Fruit fly (Drosophila melanogaster): ENCODE measurements around the gene CG7194.
A peak's percentile ranks its signal among the peaks of the same experiment; 100 is the strongest.

CG7194 gene

dm6 chr3L:8346100-8346980 is 42.5 kb upstream of the CG7194 start, which contains the start of the genes CG7182 and GAPcenA (continued):
- TF ChIP-seq CG6813 (GFP tag; optimal IDR thresholded peaks at IDR 0.05) = peak; percentile 13
- TF ChIP-seq tin (GFP tag; optimal IDR thresholded peaks at IDR 0.05) = peak; percentile 67
- TF ChIP-seq CG6854 (GFP tag; optimal IDR thresholded peaks at IDR 0.05) = no peak
- TF ChIP-seq CG12769 (tag; optimal IDR thresholded peaks at IDR 0.05) = no peak
- TF ChIP-seq pho (GFP tag; optimal IDR thresholded peaks at IDR 0.05) = peak; percentile 39
- peak; percentile 69 for TF ChIP-seq CG17359 (tag; optimal IDR thresholded peaks at IDR 0.05)
- peak; percentile 77 for TF ChIP-seq CG12104 (GFP tag; optimal IDR thresholded peaks at IDR 0.05)
- no peak for TF ChIP-seq CG16779 (GFP tag; IDR thresholded peaks at IDR 0.05)
- peak; percentile 25 for TF ChIP-seq vfl (GFP tag; optimal IDR thresholded peaks at IDR 0.05)
- peak; percentile 76 for TF ChIP-seq YL-1 (GFP tag; optimal IDR thresholded peaks at IDR 0.05)
- no peak for TF ChIP-seq sim (GFP tag; IDR thresholded peaks at IDR 0.05)
- TF ChIP-seq gsb-n (tag; optimal IDR thresholded peaks at IDR 0.05) = peak; percentile 66
- TF ChIP-seq D (optimal IDR thresholded peaks at IDR 0.05) = no peak
- peak; percentile 53 for TF ChIP-seq D (GFP tag; optimal IDR thresholded peaks at IDR 0.05)
- TF ChIP-seq Dref (GFP tag; IDR thresholded peaks at IDR 0.05) = peak; percentile 67
- no peak for TF ChIP-seq Lim3 (GFP tag; IDR thresholded peaks at IDR 0.05)
- no peak for TF ChIP-seq gfzf (GFP tag; optimal IDR thresholded peaks at IDR 0.05)
- TF ChIP-seq CG8944 (GFP tag; optimal IDR thresholded peaks at IDR 0.05) = no peak
- TF ChIP-seq nom (GFP tag; optimal IDR thresholded peaks at IDR 0.05) = peak; percentile 18
- TF ChIP-seq pros (GFP tag; optimal IDR thresholded peaks at IDR 0.05) = no peak
- TF ChIP-seq disco-r (GFP tag; optimal IDR thresholded peaks at IDR 0.05) = no peak
- TF ChIP-seq Eip74EF (GFP tag; optimal IDR thresholded peaks at IDR 0.05) = peak in 1 of 2 experiments; percentile 38
- TF ChIP-seq CG30403 (GFP tag; optimal IDR thresholded peaks at IDR 0.05) = peak; percentile 80
- TF ChIP-seq CG18476 (GFP tag; optimal IDR thresholded peaks at IDR 0.05) = peak; percentile 56
- peak; percentile 76 for TF ChIP-seq CG15269 (tag; optimal IDR thresholded peaks at IDR 0.05)
- TF ChIP-seq lola (GFP tag; optimal IDR thresholded peaks at IDR 0.05) = peak in 1 of 3 experiments; percentile 77
- TF ChIP-seq CG3281 (GFP tag; optimal IDR thresholded peaks at IDR 0.05) = peak; percentile 67
- TF ChIP-seq E2f2 (GFP tag; IDR thresholded peaks at IDR 0.05) = peak; percentile 59
- TF ChIP-seq cg (GFP tag; optimal IDR thresholded peaks at IDR 0.05) = peak; percentile 31
- peak; percentile 61; the same call in 1 of the 2 replicates for TF ChIP-seq nerfin-2 (GFP tag; IDR thresholded peaks at IDR 0.05; ENCODE audit: partially characterized antibody)
- TF ChIP-seq Mes4 (GFP tag; optimal IDR thresholded peaks at IDR 0.05) = no peak
- peak; percentile 39 for TF ChIP-seq CG7271 (tag; optimal IDR thresholded peaks at IDR 0.05)
- peak; percentile 68 for TF ChIP-seq CG10147 (GFP tag; optimal IDR thresholded peaks at IDR 0.05)

DNA sequence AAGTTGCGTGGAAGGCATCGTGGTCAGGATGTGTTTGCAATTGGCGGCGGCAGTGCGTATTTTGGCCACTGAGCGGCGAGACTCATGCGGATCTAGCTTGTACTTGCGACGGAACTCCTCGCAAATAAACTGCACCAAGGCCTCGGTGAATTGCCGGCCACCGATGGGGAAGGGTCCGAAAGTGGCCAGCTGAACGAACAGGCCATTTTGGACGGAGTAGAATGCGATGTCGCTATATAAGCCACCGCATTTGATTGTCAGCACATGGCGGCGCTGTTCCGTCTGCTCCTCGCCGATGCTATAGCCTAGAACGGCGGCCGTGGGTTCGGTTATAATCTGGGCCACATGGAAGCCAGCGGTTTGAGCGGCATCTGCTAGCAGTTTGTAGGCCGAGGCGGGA is 41.3 kb upstream of the CG7194 start:
- TF ChIP-seq Blimp-1 (GFP tag; optimal IDR thresholded peaks at IDR 0.05) = no peak
- TF ChIP-seq CG1647 (GFP tag; optimal IDR thresholded peaks at IDR 0.05) = no peak
- no peak for TF ChIP-seq disco-r (GFP tag; optimal IDR thresholded peaks at IDR 0.05)
- TF ChIP-seq Awh (GFP tag; IDR thresholded peaks at IDR 0.05) = no peak
- TF ChIP-seq onecut (GFP tag; IDR thresholded peaks at IDR 0.05) = no peak
- no peak for TF ChIP-seq CG42726 (GFP tag; IDR thresholded peaks at IDR 0.05; ENCODE audit: partially characterized antibody)
- TF ChIP-seq CTCF (GFP tag; optimal IDR thresholded peaks at IDR 0.05) = no peak
- no peak for TF ChIP-seq da (GFP tag; optimal IDR thresholded peaks at IDR 0.05)
- no peak for TF ChIP-seq crc (GFP tag; optimal IDR thresholded peaks at IDR 0.05)
- TF ChIP-seq Dbx (GFP tag; IDR thresholded peaks at IDR 0.05) = no peak
- TF ChIP-seq Dad (GFP tag; optimal IDR thresholded peaks at IDR 0.05) = no peak
- no peak for TF ChIP-seq CG3065 (GFP tag; optimal IDR thresholded peaks at IDR 0.05)
- TF ChIP-seq lov (optimal IDR thresholded peaks at IDR 0.05) = no peak
- TF ChIP-seq lov (GFP tag; IDR thresholded peaks at IDR 0.05) = no peak

Measured in whole organism, embryonic.